Worm (Caenorhabditis elegans) whole organism, L4 larva: ENCODE results near the gene R01E6.5.

Source experiments
- D1046.2 ChIP-seq: fragments of 200-800 bp; sonication (Bioruptor generic); IDR thresholded peaks from 2 replicates; pipeline ENCODE4 v1.3.6; 2022; ENCODE audit warnings: missing genetic modification characterization, missing compliant biosample characterization
- F37D6.2 ChIP-seq: sonication (generic microtip); optimal IDR thresholded peaks from 2 replicates; lab custom pipeline; 2016; ENCODE audit warnings: mild to moderate bottlenecking, missing genetic modification characterization, missing compliant biosample characterization
- F44E2.7 ChIP-seq: fragments of 200-800 bp; sonication (Bioruptor generic); IDR thresholded peaks from 2 replicates; pipeline ENCODE4 v2.1.2; 2022; ENCODE audit warnings: missing genetic modification characterization, missing compliant biosample characterization
- F49E8.2 ChIP-seq: sonication (generic microtip); optimal IDR thresholded peaks from 2 replicates; lab custom pipeline; 2016; ENCODE audit warnings: missing compliant biosample characterization, mild to moderate bottlenecking, missing genetic modification characterization, borderline replicate concordance
- Y105C5A.15 ChIP-seq: fragments of 200-800 bp; sonication (Bioruptor generic); IDR thresholded peaks from 2 replicates; pipeline ENCODE4 v1.3.6; 2022; ENCODE audit warnings: missing genetic modification characterization, missing compliant biosample characterization
- Y48G9A.11 ChIP-seq: fragments of 200-800 bp; sonication (Bioruptor generic); IDR thresholded peaks from 2 replicates; pipeline ENCODE4 v1.3.6; 2022; ENCODE audit warnings: missing genetic modification reagents, missing genetic modification characterization, missing compliant biosample characterization
- Y5F2A.4 ChIP-seq: fragments of 200-800 bp; sonication (Bioruptor generic); optimal IDR thresholded peaks from 2 replicates; lab custom pipeline; 2018; ENCODE audit warnings: mild to moderate bottlenecking, missing genetic modification characterization, missing compliant biosample characterization
- ZK337.2 ChIP-seq: fragments of 200-800 bp; sonication (Bioruptor generic); IDR thresholded peaks from 2 replicates; pipeline ENCODE4 v1.3.6; 2022; ENCODE audit warnings: missing genetic modification reagents, missing genetic modification characterization, missing compliant biosample characterization
- aha-1 ChIP-seq: fragments of 150-350 bp; peaks from one replicate; lab custom pipeline; 2014; ENCODE audit warnings: missing biosample characterization, missing genetic modification characterization
- arid-1 ChIP-seq: fragments of 200-800 bp; sonication (Bioruptor generic); conservative IDR thresholded peaks from 2 replicates; pipeline ENCODE4 v1.3.6; 2022; ENCODE audit warnings: missing genetic modification reagents, missing genetic modification characterization, missing compliant biosample characterization
- attf-4 ChIP-seq: sonication (generic microtip); optimal IDR thresholded peaks from 3 replicates; lab custom pipeline; 2017; ENCODE audit warnings: missing biosample characterization, missing genetic modification characterization
- ceh-62 ChIP-seq: sonication (generic microtip); optimal IDR thresholded peaks from 2 replicates; lab custom pipeline; 2017; ENCODE audit warnings: missing biosample characterization, missing genetic modification characterization
- ces-1 ChIP-seq: fragments of 150-350 bp; sonication (generic microtip); optimal IDR thresholded peaks from 4 replicates; lab custom pipeline; 2014; ENCODE audit warnings: missing biosample characterization, missing genetic modification reagents, missing genetic modification characterization
- daf-19 ChIP-seq: fragments of 200-800 bp; sonication (Bioruptor generic); conservative IDR thresholded peaks from 2 replicates; pipeline ENCODE4 v1.3.6; 2022; ENCODE audit warnings: missing genetic modification characterization, missing compliant biosample characterization
- dmd-6 ChIP-seq: fragments of 200-800 bp; sonication (Bioruptor generic); IDR thresholded peaks from 2 replicates; pipeline ENCODE4 v1.3.6; 2022; ENCODE audit warnings: missing genetic modification reagents, missing genetic modification characterization, missing compliant biosample characterization
- dpl-1 ChIP-seq: fragments of 150-350 bp; optimal IDR thresholded peaks from 2 replicates; lab custom pipeline; 2014; ENCODE audit warnings: missing biosample characterization, missing genetic modification reagents, missing genetic modification characterization
- dve-1 ChIP-seq: sonication (generic microtip); optimal IDR thresholded peaks from 2 replicates; lab custom pipeline; 2017; ENCODE audit warnings: antibody characterized with exemption, mild to moderate bottlenecking, missing genetic modification characterization, missing compliant biosample characterization; ENCODE audit not compliant: insufficient read depth
- egl-27 ChIP-seq: sonication (generic microtip); optimal IDR thresholded peaks from 3 replicates; lab custom pipeline; 2017; ENCODE audit warnings: missing biosample characterization, missing genetic modification reagents, missing genetic modification characterization
- gei-8 ChIP-seq: fragments of 200-800 bp; sonication (Bioruptor generic); optimal IDR thresholded peaks from 2 replicates; lab custom pipeline; 2018; ENCODE audit warnings: mild to moderate bottlenecking, missing genetic modification characterization, missing compliant biosample characterization
- hif-1 ChIP-seq, 2 experiments: sonication (generic microtip); optimal IDR thresholded peaks; 2 replicates each; lab custom pipeline; 2016 to 2017; ENCODE audit warnings: missing compliant biosample characterization in 2 of 2, missing genetic modification characterization in 2 of 2, missing genetic modification reagents in 2 of 2, missing genotype in 2 of 2, mild to moderate bottlenecking in 1 of 2
- hlh-11 ChIP-seq: fragments of 200-800 bp; sonication (Bioruptor generic); optimal IDR thresholded peaks from 2 replicates; lab custom pipeline; 2018; ENCODE audit warnings: mild to moderate bottlenecking, missing genetic modification characterization, missing compliant biosample characterization
- hlh-30 ChIP-seq: sonication (generic microtip); optimal IDR thresholded peaks from 2 replicates; lab custom pipeline; 2017; ENCODE audit warnings: antibody characterized with exemption, mild to moderate bottlenecking, missing genetic modification characterization, missing compliant biosample characterization; ENCODE audit not compliant: insufficient read depth
- hmg-1.1 ChIP-seq: fragments of 200-800 bp; sonication (Bioruptor generic); IDR thresholded peaks from 2 replicates; pipeline ENCODE4 v1.3.6; 2022; ENCODE audit warnings: missing genetic modification reagents, missing genetic modification characterization, missing compliant biosample characterization
- jun-1 ChIP-seq: fragments of 150-350 bp; optimal IDR thresholded peaks from 2 replicates; lab custom pipeline; 2014; ENCODE audit warnings: missing biosample characterization, missing genetic modification reagents, missing genetic modification characterization
- lin-1 ChIP-seq: fragments of 200-800 bp; sonication (Bioruptor generic); IDR thresholded peaks from 2 replicates; pipeline ENCODE4 v1.3.6; 2022; ENCODE audit warnings: missing genetic modification reagents, missing genetic modification characterization, missing compliant biosample characterization
- lin-15B ChIP-seq: fragments of 150-350 bp; sonication (generic microtip); optimal IDR thresholded peaks from 3 replicates; lab custom pipeline; 2014; ENCODE audit warnings: missing biosample characterization, missing genetic modification characterization
- lir-3 ChIP-seq: sonication (generic microtip); optimal IDR thresholded peaks from 2 replicates; lab custom pipeline; 2016; ENCODE audit warnings: mild to moderate bottlenecking, missing genetic modification characterization, missing compliant biosample characterization
- lsy-2 ChIP-seq, 2 experiments: fragments of 150-350 bp in 1 of 2; sonication (generic microtip) in 1 of 2; optimal IDR thresholded peaks; 2 replicates each; lab custom pipeline; 2014 to 2017; ENCODE audit warnings: missing biosample characterization in 2 of 2, missing genetic modification characterization in 2 of 2
- madf-9 ChIP-seq: fragments of 200-800 bp; sonication (Bioruptor generic); conservative IDR thresholded peaks from 2 replicates; pipeline ENCODE4 v1.3.6; 2022; ENCODE audit warnings: missing genetic modification reagents, missing genetic modification characterization, missing compliant biosample characterization
- mes-2 ChIP-seq: sonication (generic microtip); optimal IDR thresholded peaks from 2 replicates; lab custom pipeline; 2016; ENCODE audit warnings: missing genotype, mild to moderate bottlenecking, missing genetic modification characterization, missing compliant biosample characterization; ENCODE audit not compliant: poor library complexity, severe bottlenecking
- mxl-3 ChIP-seq: fragments of 200-800 bp; sonication (Bioruptor generic); optimal IDR thresholded peaks from 2 replicates; lab custom pipeline; 2018; ENCODE audit warnings: mild to moderate bottlenecking, missing genetic modification characterization, missing compliant biosample characterization
- nhr-11 ChIP-seq: fragments of 150-350 bp; optimal IDR thresholded peaks from 2 replicates; lab custom pipeline; 2014; ENCODE audit warnings: missing biosample characterization, missing genetic modification characterization
- nhr-25 ChIP-seq: sonication (generic microtip); optimal IDR thresholded peaks from 2 replicates; lab custom pipeline; 2017; ENCODE audit warnings: missing genetic modification characterization, mild to moderate bottlenecking, missing compliant biosample characterization, antibody characterized with exemption, moderate library complexity, borderline replicate concordance; ENCODE audit not compliant: insufficient read depth
- nhr-48 ChIP-seq: sonication (generic microtip); optimal IDR thresholded peaks from 2 replicates; lab custom pipeline; 2016; ENCODE audit warnings: mild to moderate bottlenecking, missing genetic modification characterization, missing compliant biosample characterization
- nhr-6 ChIP-seq: fragments of 150-350 bp; optimal IDR thresholded peaks from 2 replicates; lab custom pipeline; 2014; ENCODE audit warnings: missing biosample characterization, missing genetic modification characterization
- nhr-77 ChIP-seq: fragments of 150-350 bp; optimal IDR thresholded peaks from 2 replicates; lab custom pipeline; 2014; ENCODE audit warnings: missing biosample characterization, missing genetic modification characterization
- php-3 ChIP-seq: fragments of 200-800 bp; sonication (Bioruptor generic); IDR thresholded peaks from 2 replicates; pipeline ENCODE4 v1.3.6; 2022; ENCODE audit warnings: missing genetic modification reagents, missing genetic modification characterization, missing compliant biosample characterization
- saeg-2 ChIP-seq: fragments of 200-800 bp; sonication (Bioruptor generic); IDR thresholded peaks from 2 replicates; pipeline ENCODE4 v1.3.6; 2022; ENCODE audit warnings: missing genetic modification reagents, missing genetic modification characterization, missing compliant biosample characterization
- skn-1 ChIP-seq: fragments of 150-350 bp; optimal IDR thresholded peaks from 2 replicates; lab custom pipeline; 2014; ENCODE audit warnings: missing biosample characterization, missing genetic modification characterization
- spr-3 ChIP-seq: fragments of 200-800 bp; sonication (Bioruptor generic); optimal IDR thresholded peaks from 2 replicates; lab custom pipeline; 2018; ENCODE audit warnings: mild to moderate bottlenecking, missing genetic modification characterization, missing compliant biosample characterization
- tag-97 ChIP-seq: fragments of 200-800 bp; sonication (Bioruptor generic); IDR thresholded peaks from 2 replicates; pipeline ENCODE4 v1.3.6; 2022; ENCODE audit warnings: missing genetic modification characterization, missing compliant biosample characterization
- unc-39 ChIP-seq: sonication (generic microtip); optimal IDR thresholded peaks from 2 replicates; lab custom pipeline; 2017; ENCODE audit warnings: missing biosample characterization, missing genetic modification characterization
- vab-7 ChIP-seq: fragments of 200-800 bp; sonication (Bioruptor generic); IDR thresholded peaks from 2 replicates; pipeline ENCODE4 v1.3.6; 2022; ENCODE audit warnings: missing genetic modification reagents, missing genetic modification characterization, missing compliant biosample characterization
- zip-11 ChIP-seq: fragments of 200-800 bp; sonication (Bioruptor generic); IDR thresholded peaks from 2 replicates; pipeline ENCODE4 v1.3.6; 2022; ENCODE audit warnings: missing genetic modification characterization, missing compliant biosample characterization
- zip-2 ChIP-seq: fragments of 150-350 bp; optimal IDR thresholded peaks from 2 replicates; lab custom pipeline; 2014; ENCODE audit warnings: missing biosample characterization, missing genetic modification characterization

The R01E6.5 gene

ce11 chrX:13574029-13574428 lies 37.2 kb downstream of the R01E6.5 start:
- no peak for TF ChIP-seq ZK337.2 (GFP tag; lab: Robert Waterston, UW)
- TF ChIP-seq hlh-11: no peak
- TF ChIP-seq dmd-6: no peak
- no peak for TF ChIP-seq lir-3 (tag; lab: Kevin White, UChicago)
- no peak for TF ChIP-seq hmg-1.1 (GFP tag; lab: Robert Waterston, UW)
- no peak for TF ChIP-seq arid-1
- TF ChIP-seq egl-27 (tag; lab: Kevin White, UChicago): no peak
- no peak for TF ChIP-seq F49E8.2 (tag; lab: Kevin White, UChicago)
- no peak for TF ChIP-seq mes-2 (tag; lab: Kevin White, UChicago)
- no peak for TF ChIP-seq vab-7 (GFP tag; lab: Robert Waterston, UW)
- TF ChIP-seq F37D6.2 (tag; lab: Kevin White, UChicago): no peak
- no peak for TF ChIP-seq dve-1
- no peak for TF ChIP-seq attf-4
- no peak for TF ChIP-seq unc-39 (tag; lab: Kevin White, UChicago)
- TF ChIP-seq, all 104 proteins: peak for 0

ce11 chrX:13578483-13578882 lies 41.6 kb downstream of the R01E6.5 start, which contains the start of gene F54B11.11:
Gene F54B11.11 (plus strand): TSS chrX:13578783.
- TF ChIP-seq dpl-1 (GFP tag; lab: Kevin White, UChicago) (no peak), ces-1 (GFP tag; lab: Kevin White, UChicago) (no peak), ceh-62 (tag; lab: Kevin White, UChicago) (no peak), aha-1 (tag; lab: Kevin White, UChicago) (no peak)
- TF ChIP-seq, all 104 proteins: peak for 0

- TF ChIP-seq saeg-2 (GFP tag; lab: Robert Waterston, UW): no peak
- no peak for TF ChIP-seq lir-3 (tag; lab: Kevin White, UChicago)
- no peak for TF ChIP-seq lin-1 (GFP tag; lab: Robert Waterston, UW)
- TF ChIP-seq Y105C5A.15: no peak
- TF ChIP-seq daf-19: no peak
- TF ChIP-seq nhr-6 (tag; lab: Kevin White, UChicago): no peak
- TF ChIP-seq zip-2 (tag; lab: Kevin White, UChicago): no peak
- no peak for TF ChIP-seq F49E8.2 (tag; lab: Kevin White, UChicago)
- TF ChIP-seq nhr-11 (tag; lab: Kevin White, UChicago): no peak
- no peak for TF ChIP-seq lsy-2 (tag; optimal IDR thresholded peaks at IDR 0.05; lab: Kevin White, UChicago)
Observed at ce11 chrX:13581820-13582219, 45.0 kb downstream of the R01E6.5 start, which contains the start of gene F54B11.10. Gene F54B11.10 (plus strand): TSS chrX:13582120.

ce11 chrX:13583895-13584344 lies 47.1 kb downstream of the R01E6.5 start:
- TF ChIP-seq gei-8 (GFP tag; lab: Kevin White, UChicago) (no peak), Y5F2A.4 (GFP tag; lab: Kevin White, UChicago) (no peak), Y48G9A.11 (no peak), skn-1 (tag; lab: Kevin White, UChicago) (no peak), hif-1 (tag; optimal IDR thresholded peaks at IDR 0.05; lab: Kevin White, UChicago) (peak in 1 of 2 experiments; percentile 42), hlh-30 (peak; percentile 61), F44E2.7 (GFP tag; lab: Robert Waterston, UW) (no peak), mes-2 (tag; lab: Kevin White, UChicago) (peak; percentile 60), spr-3 (no peak), php-3 (GFP tag; lab: Robert Waterston, UW) (peak; percentile 78), mxl-3 (peak; percentile 42), hlh-11 (peak; percentile 87), tag-97 (GFP tag; lab: Robert Waterston, UW) (no peak), saeg-2 (GFP tag; lab: Robert Waterston, UW) (0 out of 2 replicates have a peak, but pooled peaks have one; percentile 16), dve-1 (peak; percentile 8), nhr-48 (tag; lab: Kevin White, UChicago) (peak; percentile 39), nhr-77 (tag; lab: Kevin White, UChicago) (no peak), madf-9 (GFP tag; lab: Robert Waterston, UW) (no peak), zip-11 (GFP tag; lab: Robert Waterston, UW) (no peak), D1046.2 (GFP tag; lab: Robert Waterston, UW) (0 out of 2 replicates have a peak, but pooled peaks have one; percentile 41), nhr-25 (tag; lab: Kevin White, UChicago) (peak; percentile 24), jun-1 (no peak), lin-15B (tag; lab: Kevin White, UChicago) (no peak)
